Fruit fly (Drosophila melanogaster) whole organism, embryonic: ENCODE results near the gene Ser.

Experiments
- Abd-B ChIP-seq: fragments of 200-800 bp; sonication (Bioruptor generic); optimal IDR thresholded peaks from 2 replicates; lab custom pipeline; 2018; ENCODE audit warnings: missing biosample characterization, mild to moderate bottlenecking, missing genetic modification characterization, moderate library complexity
- Ada2b ChIP-seq: fragments of 200-800 bp; sonication (Bioruptor generic); IDR thresholded peaks from 2 replicates; pipeline ENCODE4 v1.3.6; 2022; ENCODE audit warnings: missing biosample characterization, missing genetic modification characterization
- Atf3 ChIP-seq: fragments of 200-800 bp; sonication (Bioruptor generic); optimal IDR thresholded peaks from 3 replicates; lab custom pipeline; 2016; ENCODE audit warnings: missing biosample characterization, missing genetic modification characterization
- CG10959 ChIP-seq: fragments of 200-800 bp; sonication (Bioruptor generic); IDR thresholded peaks from 2 replicates; pipeline ENCODE4 v1.3.6; 2022; ENCODE audit warnings: missing biosample characterization, missing genetic modification characterization
- CG11085 ChIP-seq: fragments of 200-800 bp; sonication (Bioruptor generic); IDR thresholded peaks from 2 replicates; pipeline ENCODE4 v1.3.6; 2022; ENCODE audit warnings: missing biosample characterization, missing genetic modification characterization
- CG11504 ChIP-seq: fragments of 200-800 bp; sonication (Bioruptor generic); optimal IDR thresholded peaks from 3 replicates; lab custom pipeline; 2019; ENCODE audit warnings: missing biosample characterization, mild to moderate bottlenecking, missing genetic modification characterization, moderate library complexity
- CG12219 ChIP-seq: fragments of 200-800 bp; sonication (Bioruptor generic); optimal IDR thresholded peaks from 3 replicates; lab custom pipeline; 2018; ENCODE audit warnings: missing biosample characterization, mild to moderate bottlenecking, missing genetic modification characterization
- CG13424 ChIP-seq: fragments of 200-800 bp; sonication (Bioruptor generic); optimal IDR thresholded peaks from 2 replicates; lab custom pipeline; 2019; ENCODE audit warnings: missing biosample characterization, mild to moderate bottlenecking, missing genetic modification characterization, moderate library complexity
- CG14050 ChIP-seq: fragments of 200-800 bp; sonication (Bioruptor generic); IDR thresholded peaks from 3 replicates; pipeline ENCODE4 v1.3.6; 2022; ENCODE audit warnings: missing biosample characterization, missing genetic modification characterization
- CG14860 ChIP-seq: fragments of 200-800 bp; sonication (Bioruptor generic); IDR thresholded peaks from 3 replicates; pipeline ENCODE4 v1.3.6; 2022; ENCODE audit warnings: missing biosample characterization, missing genetic modification characterization; ENCODE audit not compliant: partially characterized antibody
- CG15011 ChIP-seq: fragments of 200-800 bp; sonication (Bioruptor generic); optimal IDR thresholded peaks from 3 replicates; lab custom pipeline; 2018; ENCODE audit warnings: missing biosample characterization, mild to moderate bottlenecking, missing genetic modification characterization
- CG16813 ChIP-seq: fragments of 200-800 bp; sonication (Bioruptor generic); IDR thresholded peaks from 3 replicates; pipeline ENCODE4 v1.3.6; 2022; ENCODE audit warnings: missing biosample characterization, missing genetic modification characterization; ENCODE audit not compliant: partially characterized antibody
- CG1792 ChIP-seq: fragments of 200-800 bp; sonication (Bioruptor generic); optimal IDR thresholded peaks from 2 replicates; lab custom pipeline; 2016; ENCODE audit warnings: missing biosample characterization, missing genetic modification characterization
- CG33213 ChIP-seq: fragments of 200-800 bp; sonication (Bioruptor generic); optimal IDR thresholded peaks from 3 replicates; lab custom pipeline; 2016; ENCODE audit warnings: missing biosample characterization, missing genetic modification characterization
- CG34224 ChIP-seq: fragments of 200-800 bp; sonication (Bioruptor generic); IDR thresholded peaks from 3 replicates; pipeline ENCODE4 v1.3.6; 2022; ENCODE audit warnings: missing biosample characterization, missing genetic modification characterization; ENCODE audit not compliant: partially characterized antibody
- CG4360 ChIP-seq: fragments of 200-800 bp; sonication (Bioruptor generic); IDR thresholded peaks from 2 replicates; pipeline ENCODE4 v1.3.6; 2022; ENCODE audit warnings: missing biosample characterization, missing genetic modification characterization
- CG4424 ChIP-seq: fragments of 200-800 bp; sonication (Bioruptor generic); optimal IDR thresholded peaks from 3 replicates; lab custom pipeline; 2016; ENCODE audit warnings: missing biosample characterization, missing genetic modification characterization
- Dad ChIP-seq: fragments of 200-800 bp; sonication (Bioruptor generic); optimal IDR thresholded peaks from 3 replicates; lab custom pipeline; 2016; ENCODE audit warnings: missing biosample characterization, missing genetic modification characterization
- Deaf1 ChIP-seq: fragments of 200-800 bp; optimal IDR thresholded peaks from 3 replicates; lab custom pipeline; 2019; ENCODE audit warnings: missing biosample characterization, mild to moderate bottlenecking, missing genetic modification characterization, moderate library complexity
- Dref ChIP-seq: fragments of 200-800 bp; sonication (Bioruptor generic); IDR thresholded peaks from 2 replicates; pipeline ENCODE4 v1.3.6; 2022; ENCODE audit warnings: missing biosample characterization, missing genetic modification characterization
- ERR ChIP-seq: fragments of 200-800 bp; sonication (Bioruptor generic); optimal IDR thresholded peaks from 2 replicates; lab custom pipeline; 2016; ENCODE audit warnings: missing biosample characterization, missing genetic modification characterization
- Fer1 ChIP-seq: fragments of 200-800 bp; sonication (Bioruptor generic); optimal IDR thresholded peaks from 2 replicates; lab custom pipeline; 2017; ENCODE audit warnings: missing biosample characterization, mild to moderate bottlenecking, missing genetic modification characterization
- Fer3 ChIP-seq: fragments of 200-800 bp; sonication (Bioruptor generic); optimal IDR thresholded peaks from 2 replicates; lab custom pipeline; 2018; ENCODE audit warnings: missing biosample characterization, mild to moderate bottlenecking, missing genetic modification characterization, moderate library complexity
- Gug ChIP-seq: fragments of 200-800 bp; sonication (Bioruptor generic); IDR thresholded peaks from 4 replicates; pipeline ENCODE4 v1.3.6; 2022; ENCODE audit warnings: missing biosample characterization, missing genetic modification characterization
- HLH54F ChIP-seq: fragments of 200-800 bp; sonication (Bioruptor generic); optimal IDR thresholded peaks from 3 replicates; lab custom pipeline; 2016; ENCODE audit warnings: missing biosample characterization, missing genetic modification characterization
- Hmr ChIP-seq: fragments of 200-800 bp; sonication (Bioruptor generic); optimal IDR thresholded peaks from 3 replicates; lab custom pipeline; 2017; ENCODE audit warnings: mild to moderate bottlenecking, missing biosample characterization, missing genetic modification reagents, missing genetic modification characterization
- Hr3 ChIP-seq: fragments of 200-800 bp; sonication (Bioruptor generic); optimal IDR thresholded peaks from 3 replicates; lab custom pipeline; 2016; ENCODE audit warnings: missing biosample characterization, missing genetic modification characterization
- Hr51 ChIP-seq, 2 experiments: fragments of 200-800 bp; sonication (Bioruptor generic); optimal IDR thresholded peaks; 2 replicates in 1 of 2; 3 replicates in 1 of 2; lab custom pipeline; 2016 to 2018; ENCODE audit warnings: missing biosample characterization in 2 of 2, missing genetic modification characterization in 2 of 2, mild to moderate bottlenecking in 1 of 2, moderate library complexity in 1 of 2
- MBD-R2 ChIP-seq: fragments of 200-800 bp; sonication (Bioruptor generic); IDR thresholded peaks from 2 replicates; pipeline ENCODE4 v1.3.6; 2022; ENCODE audit warnings: missing biosample characterization, missing genetic modification characterization
- Neu2 ChIP-seq: fragments of 200-800 bp; sonication (Bioruptor generic); optimal IDR thresholded peaks from 3 replicates; lab custom pipeline; 2016; ENCODE audit warnings: missing biosample characterization, missing genetic modification characterization, borderline replicate concordance
- Oaz ChIP-seq: fragments of 200-800 bp; sonication (Bioruptor generic); IDR thresholded peaks from 2 replicates; pipeline ENCODE4 v1.3.6; 2022; ENCODE audit warnings: missing biosample characterization, missing genetic modification characterization
- Sox102F ChIP-seq: fragments of 200-800 bp; sonication (Bioruptor generic); optimal IDR thresholded peaks from 2 replicates; lab custom pipeline; 2018; ENCODE audit warnings: missing biosample characterization, mild to moderate bottlenecking, missing genetic modification characterization, moderate library complexity
- Spps ChIP-seq: fragments of 200-800 bp; sonication (Bioruptor generic); optimal IDR thresholded peaks from 2 replicates; lab custom pipeline; 2018; ENCODE audit warnings: missing biosample characterization, mild to moderate bottlenecking, missing genetic modification characterization
- ato ChIP-seq: fragments of 200-800 bp; sonication (Bioruptor generic); IDR thresholded peaks from 2 replicates; pipeline ENCODE4 v1.3.6; 2022; ENCODE audit warnings: missing biosample characterization, missing genetic modification characterization; ENCODE audit not compliant: partially characterized antibody
- bab2 ChIP-seq: fragments of 200-800 bp; sonication (Bioruptor generic); optimal IDR thresholded peaks from 2 replicates; lab custom pipeline; 2016; ENCODE audit warnings: missing biosample characterization, missing genetic modification characterization
- dm ChIP-seq: fragments of 200-800 bp; sonication (Bioruptor generic); optimal IDR thresholded peaks from 3 replicates; lab custom pipeline; 2016; ENCODE audit warnings: missing biosample characterization, missing genetic modification characterization
- emc ChIP-seq: fragments of 200-800 bp; sonication (Bioruptor generic); optimal IDR thresholded peaks from 2 replicates; lab custom pipeline; 2016; ENCODE audit warnings: missing biosample characterization, missing genetic modification characterization
- ewg ChIP-seq: fragments of 200-800 bp; sonication (Bioruptor generic); optimal IDR thresholded peaks from 3 replicates; lab custom pipeline; 2017; ENCODE audit warnings: mild to moderate bottlenecking, missing biosample characterization, missing genetic modification reagents, missing genetic modification characterization
- fru ChIP-seq: fragments of >200 bp; optimal IDR thresholded peaks from 2 replicates; lab custom pipeline; 2017
- ham ChIP-seq: fragments of 200-800 bp; sonication (Bioruptor generic); IDR thresholded peaks from 2 replicates; pipeline ENCODE4 v1.3.6; 2022; ENCODE audit warnings: missing biosample characterization, missing genetic modification characterization
- jigr1 ChIP-seq: fragments of 200-800 bp; sonication (Bioruptor generic); IDR thresholded peaks from 3 replicates; pipeline ENCODE4 v1.3.6; 2022; ENCODE audit warnings: missing biosample characterization, missing genetic modification characterization
- nerfin-2 ChIP-seq: fragments of 200-800 bp; sonication (Bioruptor generic); IDR thresholded peaks from 2 replicates; pipeline ENCODE4 v1.3.6; 2022; ENCODE audit warnings: missing biosample characterization, missing genetic modification characterization; ENCODE audit not compliant: partially characterized antibody
- nmo ChIP-seq: fragments of 200-800 bp; sonication (Bioruptor generic); optimal IDR thresholded peaks from 2 replicates; lab custom pipeline; 2018; ENCODE audit warnings: missing biosample characterization, mild to moderate bottlenecking, missing genetic modification characterization, moderate library complexity
- prd ChIP-seq, 3 experiments: fragments of >200 bp in 2 of 3; fragments of 200-800 bp in 1 of 3; sonication (Bioruptor generic) in 1 of 3; optimal IDR thresholded peaks in 2 of 3; IDR thresholded peaks in 1 of 3; 2 replicates in 2 of 3; 3 replicates in 1 of 3; pipeline versions ENCODE4 v1.3.6 to Lab custom; 2017 to 2022; ENCODE audit warnings: missing biosample characterization in 1 of 3, missing genetic modification characterization in 1 of 3
- salm ChIP-seq: fragments of 200-800 bp; sonication (Bioruptor generic); optimal IDR thresholded peaks from 2 replicates; lab custom pipeline; 2018; ENCODE audit warnings: missing biosample characterization, mild to moderate bottlenecking, missing genetic modification characterization
- scrt ChIP-seq: fragments of 200-800 bp; sonication (Bioruptor generic); optimal IDR thresholded peaks from 2 replicates; lab custom pipeline; 2018; ENCODE audit warnings: missing biosample characterization, mild to moderate bottlenecking, missing genetic modification characterization, moderate library complexity
- stc ChIP-seq: fragments of 200-800 bp; sonication (Bioruptor generic); IDR thresholded peaks from 2 replicates; pipeline ENCODE4 v1.3.6; 2022; ENCODE audit warnings: missing biosample characterization, missing genetic modification characterization
- vvl ChIP-seq: fragments of 200-800 bp; sonication (Bioruptor generic); IDR thresholded peaks from 2 replicates; pipeline ENCODE4 v1.3.6; 2022; ENCODE audit warnings: missing biosample characterization, missing genetic modification characterization
- wek ChIP-seq: fragments of 200-800 bp; sonication (Bioruptor generic); optimal IDR thresholded peaks from 3 replicates; lab custom pipeline; 2018; ENCODE audit warnings: missing biosample characterization, mild to moderate bottlenecking, missing genetic modification characterization, moderate library complexity

Gene Ser

DNA sequence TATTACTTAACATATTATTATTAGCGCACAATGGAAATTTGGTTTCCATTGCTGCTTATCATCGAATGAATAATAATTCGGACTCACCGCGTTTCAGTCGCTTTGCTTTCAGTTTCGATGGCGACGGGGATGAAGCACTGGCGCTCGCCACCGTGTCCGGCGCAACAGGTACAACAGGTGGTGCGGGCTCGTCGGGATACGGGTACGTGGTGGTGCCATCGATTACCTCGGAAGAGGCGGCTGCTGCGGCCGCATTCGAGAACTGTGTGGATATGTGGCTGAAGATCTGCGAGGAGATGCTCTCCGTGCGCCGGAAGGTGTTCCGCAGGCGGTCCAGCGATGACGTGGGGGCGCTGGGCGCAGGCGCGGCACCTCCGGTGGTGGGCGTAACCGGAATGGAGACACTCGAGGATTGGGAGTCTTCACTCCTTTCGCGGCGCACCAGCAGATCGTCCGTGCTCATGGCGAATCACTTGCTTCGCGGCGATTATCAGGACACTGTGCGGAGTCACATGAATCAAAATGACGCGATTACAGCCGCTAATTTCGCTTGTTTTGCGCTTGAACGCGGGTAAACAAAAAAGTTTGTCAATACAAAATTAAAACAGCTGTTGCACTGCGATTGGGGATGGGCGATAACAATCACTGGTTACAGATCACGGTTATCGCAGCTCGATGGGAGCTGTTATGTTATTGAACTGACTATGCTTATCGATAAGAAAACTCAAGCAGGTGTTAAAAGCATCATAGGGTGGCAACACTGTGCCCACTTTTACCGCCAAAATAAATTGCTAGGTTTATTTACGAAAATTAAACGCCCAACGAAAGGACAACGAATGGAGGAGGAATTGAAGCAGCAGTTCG is 44.6 kb upstream of the Ser start, which contains the start of the genes CG31064 and PolA2 (continued):
- no peak for TF ChIP-seq Ada2b (GFP tag; lab: Robert Waterston, UW)
- peak; percentile 66 for TF ChIP-seq CG16813 (GFP tag; lab: Robert Waterston, UW)
- TF ChIP-seq Fer3 (tag; lab: Kevin White, UChicago): no peak
- no peak for TF ChIP-seq CG4360 (GFP tag; lab: Robert Waterston, UW)
- TF ChIP-seq Atf3 (GFP tag; lab: Kevin White, UChicago): no peak
- no peak for TF ChIP-seq bab2 (GFP tag; lab: Kevin White, UChicago)
- no peak for TF ChIP-seq Sox102F (GFP tag; lab: Kevin White, UChicago)
- TF ChIP-seq CG13424 (tag; lab: Kevin White, UChicago): peak; percentile 6
- TF ChIP-seq nmo (GFP tag; lab: Kevin White, UChicago): peak; percentile 25
- TF ChIP-seq Spps: no peak
- TF ChIP-seq emc: no peak
- no peak for TF ChIP-seq CG12219 (GFP tag; lab: Kevin White, UChicago)
- no peak for TF ChIP-seq Abd-B (GFP tag; lab: Kevin White, UChicago)
- TF ChIP-seq CG11085 (GFP tag; lab: Robert Waterston, UW): no peak
- no peak for TF ChIP-seq Neu2 (GFP tag; lab: Kevin White, UChicago)
- peak; percentile 17 for TF ChIP-seq Dad (GFP tag; lab: Kevin White, UChicago)
- TF ChIP-seq ERR (GFP tag; lab: Kevin White, UChicago): no peak
- TF ChIP-seq Hr3 (GFP tag; lab: Kevin White, UChicago): no peak
- TF ChIP-seq CG34224 (GFP tag; lab: Robert Waterston, UW): peak; percentile 89
- TF ChIP-seq dm (GFP tag; lab: Kevin White, UChicago): peak; percentile 42
- TF ChIP-seq salm (tag; lab: Kevin White, UChicago): no peak
- no peak for TF ChIP-seq CG11504
- peak; percentile 98 for TF ChIP-seq Dref
- no peak for TF ChIP-seq wek
- no peak for TF ChIP-seq CG10959 (GFP tag; lab: Robert Waterston, UW)
- peak; percentile 75 for TF ChIP-seq ewg (GFP tag; lab: Kevin White, UChicago)
- TF ChIP-seq ato (GFP tag; lab: Robert Waterston, UW): peak; percentile 75
- no peak for TF ChIP-seq fru (lab: Kevin White, UChicago)
- TF ChIP-seq HLH54F (GFP tag; lab: Kevin White, UChicago): no peak
- TF ChIP-seq CG14050 (GFP tag; lab: Robert Waterston, UW): no peak
- no peak for TF ChIP-seq CG1792 (GFP tag; lab: Kevin White, UChicago)
- no peak for TF ChIP-seq CG15011 (GFP tag; lab: Kevin White, UChicago)
- TF ChIP-seq ham: no peak
- TF ChIP-seq Oaz (GFP tag; lab: Robert Waterston, UW): no peak
- TF ChIP-seq CG4424 (GFP tag; lab: Kevin White, UChicago): no peak
- no peak for TF ChIP-seq CG33213 (GFP tag; lab: Kevin White, UChicago)
- no peak for TF ChIP-seq stc
- TF ChIP-seq nerfin-2 (GFP tag; lab: Robert Waterston, UW): peak; percentile 91
- TF ChIP-seq CG14860 (GFP tag; lab: Robert Waterston, UW): peak; percentile 79; the same call in 2 of the 3 replicates
- TF ChIP-seq prd (optimal IDR thresholded peaks at IDR 0.05; lab: Kevin White, UChicago): no peak
- TF ChIP-seq prd (GFP tag; IDR thresholded peaks at IDR 0.05; lab: Robert Waterston, UW): no peak
- TF ChIP-seq Fer1 (GFP tag; lab: Kevin White, UChicago): no peak
- no peak for TF ChIP-seq Deaf1 (tag; lab: Kevin White, UChicago)
- no peak for TF ChIP-seq Gug
- no peak for TF ChIP-seq jigr1 (GFP tag; lab: Robert Waterston, UW)
- TF ChIP-seq Hr51 (GFP tag; optimal IDR thresholded peaks at IDR 0.05; lab: Kevin White, UChicago): no peak
- peak; percentile 10 for TF ChIP-seq Hmr (GFP tag; lab: Kevin White, UChicago)
- TF ChIP-seq MBD-R2 (GFP tag; lab: Robert Waterston, UW): peak; percentile 96
- peak; percentile 90 for TF ChIP-seq scrt
- TF ChIP-seq vvl: peak; percentile 51
